Worm (Caenorhabditis elegans) whole organism, L4/young adult: ENCODE measurements around the gene C14H10.3.

Experiments used
- W03F9.2 ChIP-seq: fragments of 150-350 bp; optimal IDR thresholded peaks from 2 replicates; lab custom pipeline; 2014; ENCODE audit warnings: missing biosample characterization, missing genetic modification characterization
- dao-5 ChIP-seq: sonication (generic microtip); optimal IDR thresholded peaks from 2 replicates; lab custom pipeline; 2016; ENCODE audit warnings: missing genotype, missing genetic modification characterization, moderate library complexity, missing compliant biosample characterization
- him-1 ChIP-seq: sonication (generic microtip); optimal IDR thresholded peaks from 2 replicates; lab custom pipeline; 2016; ENCODE audit warnings: missing genotype, missing genetic modification reagents, missing genetic modification characterization, missing compliant biosample characterization

DNA sequence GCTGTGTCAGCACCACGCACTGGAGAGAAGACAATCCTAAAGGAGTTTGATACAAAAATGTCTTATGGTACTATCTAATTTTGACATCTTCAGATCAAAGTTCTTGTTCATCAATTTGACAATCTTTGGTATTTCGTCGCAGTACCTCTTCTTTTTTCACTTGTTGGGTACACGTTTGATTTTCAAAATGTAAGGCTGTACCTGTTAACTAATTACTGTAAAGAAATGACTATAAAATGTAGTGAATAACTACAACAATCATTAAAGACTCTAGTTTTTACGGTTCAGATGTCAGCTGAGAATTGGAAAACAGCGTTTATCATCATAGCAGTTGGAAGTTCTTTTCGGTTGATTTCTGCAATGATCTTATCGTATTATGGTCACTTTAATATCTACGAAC lies 49.2 kb upstream of the C14H10.3 start:
- TF ChIP-seq him-1 (tag; lab: Kevin White, UChicago) (no peak), W03F9.2 (tag; lab: Kevin White, UChicago) (no peak), dao-5 (tag; lab: Kevin White, UChicago) (no peak)
